Worm (Caenorhabditis elegans) whole organism, L1 larva: ENCODE data around the gene gtf-2H2C.

Source experiments
- C04F5.9 ChIP-seq: sonication (generic microtip); optimal IDR thresholded peaks from 2 replicates; lab custom pipeline; 2016; ENCODE audit warnings: missing genetic modification characterization, missing compliant biosample characterization
- C16A3.4 ChIP-seq: fragments of 150-350 bp; optimal IDR thresholded peaks from 2 replicates; lab custom pipeline; 2014; ENCODE audit warnings: missing biosample characterization, missing genetic modification characterization
- C34B4.2 ChIP-seq: sonication (generic microtip); optimal IDR thresholded peaks from 2 replicates; lab custom pipeline; 2017; ENCODE audit warnings: mild to moderate bottlenecking, missing genetic modification characterization, missing compliant biosample characterization
- Y116A8C.19 ChIP-seq: sonication (generic microtip); optimal IDR thresholded peaks from 2 replicates; lab custom pipeline; 2016; ENCODE audit warnings: missing compliant biosample characterization, missing genetic modification characterization, borderline replicate concordance
- aha-1 ChIP-seq: fragments of 150-350 bp; optimal IDR thresholded peaks from 2 replicates; lab custom pipeline; 2014; ENCODE audit warnings: missing biosample characterization, missing genetic modification characterization
- alr-1 ChIP-seq: fragments of 200-800 bp; sonication (Bioruptor generic); optimal IDR thresholded peaks from 2 replicates; lab custom pipeline; 2018; ENCODE audit warnings: borderline replicate concordance, mild to moderate bottlenecking, missing genetic modification characterization, missing compliant biosample characterization
- aly-2 ChIP-seq: fragments of 150-350 bp; optimal IDR thresholded peaks from 2 replicates; lab custom pipeline; 2014; ENCODE audit warnings: missing biosample characterization, missing genetic modification characterization
- blmp-1 ChIP-seq: fragments of 150-350 bp; optimal IDR thresholded peaks from 2 replicates; lab custom pipeline; 2014; ENCODE audit warnings: missing biosample characterization, missing genetic modification characterization
- ceh-63 ChIP-seq: fragments of 200-800 bp; sonication (Bioruptor generic); optimal IDR thresholded peaks from 2 replicates; lab custom pipeline; 2018; ENCODE audit warnings: mild to moderate bottlenecking, missing genetic modification characterization, missing compliant biosample characterization
- ceh-8 ChIP-seq: fragments of 200-800 bp; sonication (Bioruptor generic); optimal IDR thresholded peaks from 2 replicates; lab custom pipeline; 2018; ENCODE audit warnings: mild to moderate bottlenecking, missing genetic modification characterization, moderate library complexity, missing compliant biosample characterization
- ceh-82 ChIP-seq, 3 experiments: fragments of 150-350 bp in 1 of 3; sonication (generic microtip) in 2 of 3; optimal IDR thresholded peaks; 2 replicates each; lab custom pipeline; 2014 to 2017; ENCODE audit warnings: missing biosample characterization in 3 of 3, missing genetic modification characterization in 3 of 3
- ceh-88 ChIP-seq: fragments of 200-800 bp; sonication (Bioruptor generic); IDR thresholded peaks from 2 replicates; pipeline ENCODE4 v1.3.6; 2022; ENCODE audit warnings: missing genetic modification characterization, missing compliant biosample characterization
- ceh-90 ChIP-seq: sonication (generic microtip); optimal IDR thresholded peaks from 2 replicates; lab custom pipeline; 2016; ENCODE audit warnings: missing genetic modification characterization, missing compliant biosample characterization
- dpl-1 ChIP-seq, 3 experiments: fragments of 150-350 bp in 2 of 3; sonication (generic microtip) in 1 of 3; optimal IDR thresholded peaks; 2 replicates each; lab custom pipeline; 2014 to 2017; ENCODE audit warnings: missing biosample characterization in 3 of 3, missing genetic modification characterization in 3 of 3, missing genetic modification reagents in 3 of 3
- dsc-1 ChIP-seq: sonication (generic microtip); optimal IDR thresholded peaks from 2 replicates; lab custom pipeline; 2016; ENCODE audit warnings: mild to moderate bottlenecking, missing genetic modification characterization, missing compliant biosample characterization
- efl-1 ChIP-seq, 4 experiments: fragments of 150-350 bp; optimal IDR thresholded peaks in 3 of 4; peaks in 1 of 4; 1 replicate in 1 of 4; 2 replicates in 3 of 4; lab custom pipeline; 2014; ENCODE audit warnings: missing biosample characterization in 2 of 4, missing genetic modification characterization in 2 of 4, missing genetic modification reagents in 2 of 4
- egl-27 ChIP-seq, 2 experiments: fragments of 150-350 bp in 1 of 2; sonication (generic microtip); optimal IDR thresholded peaks; 3 replicates each; lab custom pipeline; 2017 to 2018; ENCODE audit warnings: missing biosample characterization in 2 of 2, missing genetic modification characterization in 2 of 2, missing genetic modification reagents in 2 of 2
- elt-2 ChIP-seq: sonication (generic microtip); optimal IDR thresholded peaks from 2 replicates; lab custom pipeline; 2016; ENCODE audit warnings: missing genetic modification characterization, mild to moderate bottlenecking, inconsistent platforms, missing compliant biosample characterization, missing genetic modification reagents
- ets-5 ChIP-seq: fragments of 200-800 bp; sonication (Bioruptor generic); IDR thresholded peaks from 2 replicates; pipeline ENCODE4 v1.3.6; 2022; ENCODE audit warnings: missing genetic modification characterization, missing compliant biosample characterization
- fkh-4 ChIP-seq: sonication (generic microtip); optimal IDR thresholded peaks from 2 replicates; lab custom pipeline; 2016; ENCODE audit warnings: missing compliant biosample characterization, missing genetic modification characterization, borderline replicate concordance
- fkh-8 ChIP-seq: sonication (generic microtip); optimal IDR thresholded peaks from 2 replicates; lab custom pipeline; 2016; ENCODE audit warnings: mild to moderate bottlenecking, missing genetic modification characterization, missing compliant biosample characterization
- grh-1 ChIP-seq: fragments of 200-800 bp; sonication (Bioruptor generic); IDR thresholded peaks from 2 replicates; pipeline ENCODE4 v1.3.6; 2022; ENCODE audit warnings: missing genetic modification reagents, missing genetic modification characterization, missing compliant biosample characterization
- hlh-17 ChIP-seq: fragments of 200-800 bp; sonication (Bioruptor generic); optimal IDR thresholded peaks from 2 replicates; lab custom pipeline; 2018; ENCODE audit warnings: missing genetic modification characterization, mild to moderate bottlenecking, missing compliant biosample characterization, moderate library complexity, borderline replicate concordance
- hlh-4 ChIP-seq: sonication (generic microtip); optimal IDR thresholded peaks from 2 replicates; lab custom pipeline; 2016; ENCODE audit warnings: mild to moderate bottlenecking, missing genetic modification characterization, missing compliant biosample characterization
- irx-1 ChIP-seq: sonication (generic microtip); optimal IDR thresholded peaks from 2 replicates; lab custom pipeline; 2016; ENCODE audit warnings: missing genetic modification characterization, missing compliant biosample characterization
- jun-1 ChIP-seq: fragments of 150-350 bp; optimal IDR thresholded peaks from 2 replicates; lab custom pipeline; 2014; ENCODE audit warnings: missing biosample characterization, missing genetic modification reagents, missing genetic modification characterization
- lin-14 ChIP-seq: fragments of 200-800 bp; sonication (Bioruptor generic); optimal IDR thresholded peaks from 2 replicates; lab custom pipeline; 2018; ENCODE audit warnings: mild to moderate bottlenecking, missing genetic modification characterization, moderate library complexity, missing compliant biosample characterization
- lin-39 ChIP-seq: fragments of 150-350 bp; optimal IDR thresholded peaks from 2 replicates; lab custom pipeline; 2014; ENCODE audit warnings: missing biosample characterization, missing genetic modification reagents, missing genetic modification characterization
- lsy-2 ChIP-seq, 2 experiments: fragments of 150-350 bp; optimal IDR thresholded peaks; 2 replicates each; lab custom pipeline; 2014; ENCODE audit warnings: missing biosample characterization in 2 of 2, missing genetic modification characterization in 2 of 2
- mdl-1 ChIP-seq, 2 experiments: fragments of 150-350 bp; optimal IDR thresholded peaks; 2 replicates each; lab custom pipeline; 2014 to 2017; ENCODE audit warnings: missing biosample characterization in 2 of 2, missing genetic modification characterization in 2 of 2, inconsistent platforms in 1 of 2
- mep-1 ChIP-seq: fragments of 150-350 bp; optimal IDR thresholded peaks from 2 replicates; lab custom pipeline; 2014; ENCODE audit warnings: missing biosample characterization, missing genetic modification characterization
- nhr-11 ChIP-seq: fragments of 150-350 bp; optimal IDR thresholded peaks from 2 replicates; lab custom pipeline; 2014; ENCODE audit warnings: missing biosample characterization, missing genetic modification characterization
- nhr-19 ChIP-seq: fragments of 200-800 bp; sonication (Bioruptor generic); conservative IDR thresholded peaks from 2 replicates; pipeline ENCODE4 v1.3.6; 2022; ENCODE audit warnings: missing genetic modification characterization, missing compliant biosample characterization
- nhr-20 ChIP-seq: sonication (generic microtip); optimal IDR thresholded peaks from 2 replicates; lab custom pipeline; 2016; ENCODE audit warnings: mild to moderate bottlenecking, missing genetic modification characterization, missing compliant biosample characterization
- nhr-71 ChIP-seq: sonication (generic microtip); optimal IDR thresholded peaks from 2 replicates; lab custom pipeline; 2016; ENCODE audit warnings: mild to moderate bottlenecking, missing genetic modification characterization, moderate library complexity, missing compliant biosample characterization
- nhr-77 ChIP-seq: fragments of 150-350 bp; optimal IDR thresholded peaks from 2 replicates; lab custom pipeline; 2014; ENCODE audit warnings: missing biosample characterization, missing genetic modification characterization
- nhr-84 ChIP-seq: sonication (generic microtip); optimal IDR thresholded peaks from 2 replicates; lab custom pipeline; 2017; ENCODE audit warnings: missing biosample characterization, missing genetic modification characterization
- nhr-85 ChIP-seq: sonication (generic microtip); peaks from one replicate; lab custom pipeline; 2016; ENCODE audit warnings: missing genetic modification characterization, inconsistent platforms, missing compliant biosample characterization
- pax-3 ChIP-seq: fragments of 200-800 bp; sonication (Bioruptor generic); optimal IDR thresholded peaks from 2 replicates; lab custom pipeline; 2018; ENCODE audit warnings: mild to moderate bottlenecking, missing genetic modification characterization, moderate library complexity, missing compliant biosample characterization
- pqm-1 ChIP-seq: sonication (generic microtip); optimal IDR thresholded peaks from 3 replicates; lab custom pipeline; 2017; ENCODE audit warnings: missing biosample characterization, missing genetic modification characterization
- rnt-1 ChIP-seq: sonication (generic microtip); optimal IDR thresholded peaks from 2 replicates; lab custom pipeline; 2016; ENCODE audit warnings: mild to moderate bottlenecking, missing genetic modification characterization, moderate library complexity, missing compliant biosample characterization
- skn-1 ChIP-seq: fragments of 150-350 bp; optimal IDR thresholded peaks from 2 replicates; lab custom pipeline; 2014; ENCODE audit warnings: missing biosample characterization, missing genetic modification characterization
- snu-23 ChIP-seq: sonication (generic microtip); optimal IDR thresholded peaks from 2 replicates; lab custom pipeline; 2016; ENCODE audit warnings: missing genetic modification characterization, missing compliant biosample characterization
- sox-4 ChIP-seq: sonication (generic microtip); optimal IDR thresholded peaks from 2 replicates; lab custom pipeline; 2016; ENCODE audit warnings: missing genetic modification characterization, missing compliant biosample characterization
- sup-37 ChIP-seq: fragments of 200-800 bp; sonication (Bioruptor generic); optimal IDR thresholded peaks from 2 replicates; lab custom pipeline; 2018; ENCODE audit warnings: mild to moderate bottlenecking, missing genetic modification characterization, missing compliant biosample characterization
- swsn-7 ChIP-seq: sonication (generic microtip); optimal IDR thresholded peaks from 2 replicates; lab custom pipeline; 2016; ENCODE audit warnings: missing genetic modification characterization, missing compliant biosample characterization
- unc-130 ChIP-seq: fragments of 150-350 bp; optimal IDR thresholded peaks from 2 replicates; lab custom pipeline; 2017; ENCODE audit warnings: missing biosample characterization, missing genetic modification characterization, inconsistent platforms
- unc-30 ChIP-seq: sonication (generic microtip); optimal IDR thresholded peaks from 2 replicates; lab custom pipeline; 2017; ENCODE audit warnings: missing biosample characterization, missing genetic modification characterization
- unc-98 ChIP-seq: fragments of 200-800 bp; sonication (Bioruptor generic); IDR thresholded peaks from 2 replicates; pipeline ENCODE4 v1.3.6; 2022; ENCODE audit warnings: missing genetic modification characterization, missing compliant biosample characterization
- vab-15 ChIP-seq: sonication (generic microtip); optimal IDR thresholded peaks from 2 replicates; lab custom pipeline; 2017; ENCODE audit warnings: missing genotype, mild to moderate bottlenecking, missing genetic modification characterization, missing compliant biosample characterization
- xbp-1 ChIP-seq: sonication (generic microtip); optimal IDR thresholded peaks from 2 replicates; lab custom pipeline; 2016; ENCODE audit warnings: missing genetic modification characterization, missing compliant biosample characterization
- ztf-11 ChIP-seq, 2 experiments: sonication (generic microtip); optimal IDR thresholded peaks; 2 replicates each; lab custom pipeline; 2016 to 2017; ENCODE audit warnings: missing genetic modification characterization in 2 of 2, missing biosample characterization in 1 of 2, missing compliant biosample characterization in 1 of 2
- ztf-4 ChIP-seq: fragments of 150-350 bp; optimal IDR thresholded peaks from 2 replicates; lab custom pipeline; 2014; ENCODE audit warnings: missing biosample characterization, missing genetic modification characterization

The gtf-2H2C gene

ce11 chrIII:10094538-10094937 is 4.0 kb upstream of the gtf-2H2C start:
- TF ChIP-seq lin-39 (tag; lab: Kevin White, UChicago): no peak
- TF ChIP-seq rnt-1 (tag; lab: Kevin White, UChicago): peak; percentile 33
- no peak for TF ChIP-seq nhr-77 (tag; lab: Kevin White, UChicago)
- no peak for TF ChIP-seq hlh-4
- TF ChIP-seq fkh-4 (tag; lab: Kevin White, UChicago): no peak
- no peak for TF ChIP-seq hlh-17
- TF ChIP-seq nhr-11: no peak
- TF ChIP-seq blmp-1 (tag; lab: Kevin White, UChicago): peak; percentile 43
- no peak for TF ChIP-seq C34B4.2
- peak in 1 of 3 experiments; percentile 11 for TF ChIP-seq dpl-1 (GFP tag; optimal IDR thresholded peaks at IDR 0.05; lab: Kevin White, UChicago)
- TF ChIP-seq nhr-19 (GFP tag; lab: Robert Waterston, UW): no peak; the same call in 1 of the 2 replicates
- no peak for TF ChIP-seq pqm-1
- no peak for TF ChIP-seq Y116A8C.19 (tag; lab: Kevin White, UChicago)
- peak in 1 of 2 experiments; percentile 6 for TF ChIP-seq efl-1 (optimal IDR thresholded peaks at IDR 0.05; lab: Kevin White, UChicago)
- peak in 1 of 2 experiments; percentile 83 for TF ChIP-seq efl-1 (GFP tag; optimal IDR thresholded peaks at IDR 0.05 in 1 of 2; lab: Kevin White, UChicago)
- no peak for TF ChIP-seq ceh-8 (GFP tag; lab: Kevin White, UChicago)
- TF ChIP-seq irx-1 (tag; lab: Kevin White, UChicago): no peak
- no peak for TF ChIP-seq ceh-90 (tag; lab: Kevin White, UChicago)
- TF ChIP-seq aha-1 (tag; lab: Kevin White, UChicago): no peak
- no peak for TF ChIP-seq unc-130 (tag; lab: Kevin White, UChicago)
- TF ChIP-seq alr-1 (tag; lab: Kevin White, UChicago): no peak
- no peak for TF ChIP-seq elt-2 (tag; lab: Kevin White, UChicago)
- no peak for TF ChIP-seq jun-1 (tag; lab: Kevin White, UChicago)
- TF ChIP-seq sup-37: no peak
- TF ChIP-seq grh-1 (GFP tag; lab: Robert Waterston, UW): no peak
- no peak for TF ChIP-seq nhr-84 (tag; lab: Kevin White, UChicago)
- no peak for TF ChIP-seq ztf-4
- no peak for TF ChIP-seq ceh-63
- peak; percentile 80 for TF ChIP-seq nhr-85 (tag; lab: Kevin White, UChicago)
- TF ChIP-seq mdl-1 (tag; optimal IDR thresholded peaks at IDR 0.05; lab: Kevin White, UChicago): no peak
- TF ChIP-seq ceh-82 (tag; optimal IDR thresholded peaks at IDR 0.05; lab: Kevin White, UChicago): no peak
- no peak for TF ChIP-seq unc-98 (GFP tag; lab: Robert Waterston, UW)
- TF ChIP-seq snu-23 (GFP tag; lab: Kevin White, UChicago): peak; percentile 56
- TF ChIP-seq pax-3: no peak
- TF ChIP-seq skn-1: no peak
- peak; percentile 32 for TF ChIP-seq dsc-1
- no peak for TF ChIP-seq vab-15
- TF ChIP-seq xbp-1 (tag; lab: Kevin White, UChicago): no peak
- TF ChIP-seq ztf-11 (tag; optimal IDR thresholded peaks at IDR 0.05; lab: Kevin White, UChicago): peak in 1 of 2 experiments; percentile 62
- TF ChIP-seq lin-14 (GFP tag; lab: Kevin White, UChicago): peak; percentile 60
- no peak for TF ChIP-seq lsy-2 (tag; optimal IDR thresholded peaks at IDR 0.05; lab: Kevin White, UChicago)
- TF ChIP-seq nhr-20 (tag; lab: Kevin White, UChicago): peak; percentile 23
- TF ChIP-seq nhr-71 (tag; lab: Kevin White, UChicago): peak; percentile 36
- no peak for TF ChIP-seq sox-4 (tag; lab: Kevin White, UChicago)
- TF ChIP-seq aly-2 (tag; lab: Kevin White, UChicago): no peak
- no peak for TF ChIP-seq egl-27 (tag; optimal IDR thresholded peaks at IDR 0.05; lab: Kevin White, UChicago)
- no peak for TF ChIP-seq ets-5 (GFP tag; lab: Robert Waterston, UW)
- no peak for TF ChIP-seq ceh-88 (GFP tag; lab: Robert Waterston, UW)
- TF ChIP-seq fkh-8 (tag; lab: Kevin White, UChicago): no peak
- TF ChIP-seq mep-1 (tag; lab: Kevin White, UChicago): peak; percentile 22
- TF ChIP-seq swsn-7 (tag; lab: Kevin White, UChicago): peak; percentile 21
- TF ChIP-seq C04F5.9 (tag; lab: Kevin White, UChicago): no peak
- TF ChIP-seq C16A3.4: no peak
- TF ChIP-seq unc-30 (tag; lab: Kevin White, UChicago): no peak
